Fruit fly (Drosophila melanogaster) whole organism, embryonic: ENCODE results near the gene BckdhA.

Source experiments
- Ada2b ChIP-seq: fragments of 200-800 bp; sonication (Bioruptor generic); IDR thresholded peaks from 2 replicates; pipeline ENCODE4 v1.3.6; 2022; ENCODE audit warnings: missing biosample characterization, missing genetic modification characterization
- Atf3 ChIP-seq: fragments of 200-800 bp; sonication (Bioruptor generic); optimal IDR thresholded peaks from 3 replicates; lab custom pipeline; 2016; ENCODE audit warnings: missing biosample characterization, missing genetic modification characterization
- CG12659 ChIP-seq: fragments of 200-800 bp; sonication (Bioruptor generic); optimal IDR thresholded peaks from 3 replicates; lab custom pipeline; 2017; ENCODE audit warnings: mild to moderate bottlenecking, missing biosample characterization, missing genetic modification reagents, missing genetic modification characterization
- CG14014 ChIP-seq: fragments of 200-800 bp; sonication (Bioruptor generic); IDR thresholded peaks from 2 replicates; pipeline ENCODE4 v1.3.6; 2022; ENCODE audit warnings: missing biosample characterization, missing genetic modification characterization
- CG17385 ChIP-seq: fragments of 200-800 bp; sonication (Bioruptor generic); optimal IDR thresholded peaks from 3 replicates; lab custom pipeline; 2018; ENCODE audit warnings: missing biosample characterization, mild to moderate bottlenecking, missing genetic modification characterization
- CG18619 ChIP-seq: fragments of 200-800 bp; sonication (Bioruptor generic); optimal IDR thresholded peaks from 3 replicates; lab custom pipeline; 2017; ENCODE audit warnings: missing biosample characterization, mild to moderate bottlenecking, missing genetic modification characterization
- CG2712 ChIP-seq: fragments of 200-800 bp; optimal IDR thresholded peaks from 3 replicates; lab custom pipeline; 2019; ENCODE audit warnings: missing biosample characterization, mild to moderate bottlenecking, missing genetic modification characterization, moderate library complexity
- CG2889 ChIP-seq: fragments of 200-800 bp; sonication (Bioruptor generic); IDR thresholded peaks from 3 replicates; pipeline ENCODE4 v1.3.6; 2022; ENCODE audit warnings: missing biosample characterization, missing genetic modification characterization
- CG31365 ChIP-seq: fragments of 200-800 bp; sonication (Bioruptor generic); optimal IDR thresholded peaks from 2 replicates; lab custom pipeline; 2018; ENCODE audit warnings: missing biosample characterization, mild to moderate bottlenecking, missing genetic modification characterization
- CG34224 ChIP-seq: fragments of 200-800 bp; sonication (Bioruptor generic); IDR thresholded peaks from 3 replicates; pipeline ENCODE4 v1.3.6; 2022; ENCODE audit warnings: missing biosample characterization, missing genetic modification characterization; ENCODE audit not compliant: partially characterized antibody
- CG34422 ChIP-seq: fragments of 200-800 bp; sonication (Bioruptor generic); IDR thresholded peaks from 3 replicates; pipeline ENCODE4 v1.3.6; 2022; ENCODE audit warnings: missing biosample characterization, missing genetic modification characterization
- CG4424 ChIP-seq: fragments of 200-800 bp; sonication (Bioruptor generic); optimal IDR thresholded peaks from 3 replicates; lab custom pipeline; 2016; ENCODE audit warnings: missing biosample characterization, missing genetic modification characterization
- CG7786 ChIP-seq: fragments of 200-800 bp; sonication (Bioruptor generic); optimal IDR thresholded peaks from 2 replicates; lab custom pipeline; 2016; ENCODE audit warnings: missing biosample characterization, missing genetic modification characterization
- CG8765 ChIP-seq: fragments of 200-800 bp; sonication (Bioruptor generic); IDR thresholded peaks from 2 replicates; pipeline ENCODE4 v1.3.6; 2022; ENCODE audit warnings: missing biosample characterization, missing genetic modification characterization
- CG9437 ChIP-seq: fragments of 200-800 bp; sonication (Bioruptor generic); optimal IDR thresholded peaks from 2 replicates; lab custom pipeline; 2018; ENCODE audit warnings: missing biosample characterization, mild to moderate bottlenecking, missing genetic modification characterization
- CoRest ChIP-seq: fragments of 200-800 bp; sonication (Bioruptor generic); optimal IDR thresholded peaks from 3 replicates; lab custom pipeline; 2018; ENCODE audit warnings: missing biosample characterization, mild to moderate bottlenecking, missing genetic modification characterization, moderate library complexity
- CrebB ChIP-seq: fragments of 200-800 bp; sonication (Bioruptor generic); optimal IDR thresholded peaks from 3 replicates; lab custom pipeline; 2018; ENCODE audit warnings: missing biosample characterization, mild to moderate bottlenecking, missing genetic modification characterization
- D19A ChIP-seq: fragments of 200-800 bp; optimal IDR thresholded peaks from 3 replicates; lab custom pipeline; 2019; ENCODE audit warnings: missing biosample characterization, mild to moderate bottlenecking, missing genetic modification characterization, moderate library complexity
- Dfd ChIP-seq, 2 experiments: fragments of >200 bp; optimal IDR thresholded peaks; 2 replicates each; lab custom pipeline; 2017; ENCODE audit warnings: missing biosample characterization in 2 of 2, missing genetic modification characterization in 2 of 2
- Dref ChIP-seq: fragments of 200-800 bp; sonication (Bioruptor generic); IDR thresholded peaks from 2 replicates; pipeline ENCODE4 v1.3.6; 2022; ENCODE audit warnings: missing biosample characterization, missing genetic modification characterization
- Fer2 ChIP-seq: fragments of 200-800 bp; sonication (Bioruptor generic); optimal IDR thresholded peaks from 2 replicates; lab custom pipeline; 2018; ENCODE audit warnings: missing biosample characterization, mild to moderate bottlenecking, missing genetic modification characterization, moderate library complexity
- Hsf ChIP-seq: fragments of 200-800 bp; sonication (Bioruptor generic); optimal IDR thresholded peaks from 3 replicates; lab custom pipeline; 2016; ENCODE audit warnings: missing biosample characterization, missing genetic modification characterization
- Lhr ChIP-seq: fragments of 200-800 bp; sonication (Bioruptor generic); optimal IDR thresholded peaks from 3 replicates; lab custom pipeline; 2017; ENCODE audit warnings: mild to moderate bottlenecking, missing biosample characterization, missing genetic modification reagents, missing genetic modification characterization
- Lpt ChIP-seq: fragments of >200 bp; optimal IDR thresholded peaks from 2 replicates; lab custom pipeline; 2018; ENCODE audit warnings: missing biosample characterization, missing genetic modification characterization
- Nf-YC ChIP-seq: fragments of 200-800 bp; optimal IDR thresholded peaks from 3 replicates; lab custom pipeline; 2019; ENCODE audit warnings: missing biosample characterization, mild to moderate bottlenecking, missing genetic modification characterization, moderate library complexity
- Sox102F ChIP-seq: fragments of 200-800 bp; sonication (Bioruptor generic); optimal IDR thresholded peaks from 2 replicates; lab custom pipeline; 2018; ENCODE audit warnings: missing biosample characterization, mild to moderate bottlenecking, missing genetic modification characterization, moderate library complexity
- Spps ChIP-seq: fragments of 200-800 bp; sonication (Bioruptor generic); optimal IDR thresholded peaks from 2 replicates; lab custom pipeline; 2018; ENCODE audit warnings: missing biosample characterization, mild to moderate bottlenecking, missing genetic modification characterization
- Tbp ChIP-seq: fragments of >200 bp; optimal IDR thresholded peaks from 2 replicates; lab custom pipeline; 2018; ENCODE audit warnings: missing biosample characterization, missing genetic modification characterization
- al ChIP-seq: fragments of 200-800 bp; sonication (Bioruptor generic); IDR thresholded peaks from 2 replicates; pipeline ENCODE4 v1.3.6; 2022; ENCODE audit warnings: missing biosample characterization, missing genetic modification characterization
- ap ChIP-seq: fragments of 200-800 bp; sonication (Bioruptor generic); IDR thresholded peaks from 2 replicates; pipeline ENCODE4 v1.3.6; 2022; ENCODE audit warnings: missing biosample characterization, missing genetic modification characterization
- ase ChIP-seq: fragments of 200-800 bp; sonication (Bioruptor generic); IDR thresholded peaks from 3 replicates; pipeline ENCODE4 v1.3.6; 2022; ENCODE audit warnings: missing biosample characterization, missing genetic modification characterization
- az2 ChIP-seq: fragments of 200-800 bp; sonication (Bioruptor generic); optimal IDR thresholded peaks from 3 replicates; lab custom pipeline; 2016; ENCODE audit warnings: missing biosample characterization, missing genetic modification characterization
- chinmo ChIP-seq: fragments of 200-800 bp; sonication (Bioruptor generic); IDR thresholded peaks from 4 replicates; pipeline ENCODE4 v1.3.6; 2022; ENCODE audit warnings: missing biosample characterization, missing genetic modification characterization; ENCODE audit not compliant: partially characterized antibody
- crol ChIP-seq: fragments of 200-800 bp; sonication (Bioruptor generic); IDR thresholded peaks from 2 replicates; pipeline ENCODE4 v1.3.6; 2022; ENCODE audit warnings: missing biosample characterization, missing genetic modification characterization
- emc ChIP-seq: fragments of 200-800 bp; sonication (Bioruptor generic); optimal IDR thresholded peaks from 2 replicates; lab custom pipeline; 2016; ENCODE audit warnings: missing biosample characterization, missing genetic modification characterization
- ems ChIP-seq: fragments of 200-800 bp; sonication (Bioruptor generic); optimal IDR thresholded peaks from 3 replicates; lab custom pipeline; 2016; ENCODE audit warnings: missing biosample characterization, missing genetic modification characterization
- esg ChIP-seq: fragments of 200-800 bp; sonication (Bioruptor generic); conservative IDR thresholded peaks from 2 replicates; pipeline ENCODE4 v1.3.6; 2022; ENCODE audit warnings: missing biosample characterization, missing genetic modification characterization
- eve ChIP-seq, 2 experiments: fragments of >200 bp; optimal IDR thresholded peaks; 2 replicates each; lab custom pipeline; 2017; ENCODE audit warnings: missing biosample characterization in 2 of 2, missing genetic modification characterization in 2 of 2
- eyg ChIP-seq: fragments of 200-800 bp; sonication (Bioruptor generic); optimal IDR thresholded peaks from 3 replicates; lab custom pipeline; 2016; ENCODE audit warnings: missing biosample characterization, missing genetic modification characterization
- grau ChIP-seq: fragments of 200-800 bp; optimal IDR thresholded peaks from 3 replicates; lab custom pipeline; 2019; ENCODE audit warnings: missing biosample characterization, mild to moderate bottlenecking, missing genetic modification characterization, moderate library complexity
- ham ChIP-seq: fragments of 200-800 bp; sonication (Bioruptor generic); IDR thresholded peaks from 2 replicates; pipeline ENCODE4 v1.3.6; 2022; ENCODE audit warnings: missing biosample characterization, missing genetic modification characterization
- hb ChIP-seq: fragments of 200-800 bp; sonication (Bioruptor generic); IDR thresholded peaks from 3 replicates; pipeline ENCODE4 v1.3.6; 2022; ENCODE audit warnings: missing biosample characterization, missing genetic modification characterization; ENCODE audit not compliant: partially characterized antibody
- pan ChIP-seq, 4 experiments: fragments of >200 bp in 3 of 4; fragments of 200-800 bp in 1 of 4; sonication (Bioruptor generic) in 1 of 4; optimal IDR thresholded peaks in 3 of 4; IDR thresholded peaks in 1 of 4; 2 replicates each; pipeline versions ENCODE4 v1.3.6 to Lab custom; 2017 to 2022; ENCODE audit warnings: missing biosample characterization in 2 of 4, missing genetic modification characterization in 2 of 4, mixed read lengths in 1 of 4
- psq ChIP-seq: fragments of 200-800 bp; sonication (Bioruptor generic); optimal IDR thresholded peaks from 2 replicates; lab custom pipeline; 2017; ENCODE audit warnings: missing biosample characterization, missing genetic modification characterization
- rib ChIP-seq: fragments of 200-800 bp; sonication (Bioruptor generic); IDR thresholded peaks from 2 replicates; pipeline ENCODE4 v1.3.6; 2022; ENCODE audit warnings: missing biosample characterization, missing genetic modification characterization
- run ChIP-seq: fragments of 200-800 bp; sonication (Bioruptor generic); optimal IDR thresholded peaks from 3 replicates; lab custom pipeline; 2018; ENCODE audit warnings: missing biosample characterization, mild to moderate bottlenecking, missing genetic modification characterization
- sd ChIP-seq: fragments of 200-800 bp; sonication (Bioruptor generic); optimal IDR thresholded peaks from 3 replicates; lab custom pipeline; 2018; ENCODE audit warnings: missing biosample characterization, mild to moderate bottlenecking, missing genetic modification characterization, moderate library complexity
- sob ChIP-seq: fragments of 200-800 bp; sonication (Bioruptor generic); IDR thresholded peaks from 2 replicates; pipeline ENCODE4 v1.3.6; 2022; ENCODE audit warnings: missing biosample characterization, missing genetic modification characterization
- sr ChIP-seq: fragments of 200-800 bp; sonication (Bioruptor generic); IDR thresholded peaks from 3 replicates; pipeline ENCODE4 v1.3.6; 2022; ENCODE audit warnings: missing biosample characterization, missing genetic modification characterization
- tin ChIP-seq: fragments of 200-800 bp; sonication (Bioruptor generic); optimal IDR thresholded peaks from 3 replicates; lab custom pipeline; 2016; ENCODE audit warnings: missing biosample characterization, missing genetic modification characterization
- tx ChIP-seq: fragments of 200-800 bp; sonication (Bioruptor generic); optimal IDR thresholded peaks from 2 replicates; lab custom pipeline; 2016; ENCODE audit warnings: missing biosample characterization, missing genetic modification characterization
- unpg ChIP-seq: fragments of 200-800 bp; sonication (Bioruptor generic); optimal IDR thresholded peaks from 3 replicates; lab custom pipeline; 2018; ENCODE audit warnings: missing biosample characterization, mild to moderate bottlenecking, missing genetic modification characterization, moderate library complexity

Gene BckdhA

DNA sequence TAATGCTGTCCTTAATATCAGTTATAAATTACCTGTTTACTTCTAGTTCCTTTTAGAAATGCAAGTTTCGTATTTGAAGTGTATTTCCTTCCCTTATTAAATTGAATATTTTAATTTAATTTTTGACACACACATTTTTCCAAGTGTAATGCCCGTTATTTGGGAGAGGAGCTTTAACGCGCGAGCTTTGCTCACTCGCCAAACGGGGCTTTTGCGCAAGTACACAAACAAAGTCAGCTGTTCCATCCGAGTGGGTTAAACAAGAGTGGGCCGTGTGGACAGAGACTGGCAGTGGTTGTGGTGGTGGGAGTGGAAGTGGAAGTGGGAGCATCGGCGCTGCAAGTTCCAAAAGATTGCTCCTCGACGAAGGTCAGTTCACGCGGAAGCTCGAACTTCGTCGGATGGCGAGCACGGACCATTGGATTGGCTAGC is 25.5 kb downstream of the BckdhA start, which contains the start of gene CG8301 (continued):
- no peak for TF ChIP-seq run (tag; lab: Kevin White, UChicago)
- TF ChIP-seq CG17385 (GFP tag; lab: Kevin White, UChicago): peak; percentile 34
- TF ChIP-seq Lhr (GFP tag; lab: Kevin White, UChicago): no peak
- no peak for TF ChIP-seq CG4424 (GFP tag; lab: Kevin White, UChicago)
- no peak for TF ChIP-seq CG18619 (GFP tag; lab: Kevin White, UChicago)
- peak; percentile 38; the same call in 1 of the 2 replicates for TF ChIP-seq CG14014
- TF ChIP-seq sr (GFP tag; lab: Robert Waterston, UW): peak; percentile 86
- TF ChIP-seq Tbp (GFP tag; lab: Kevin White, UChicago): no peak
- no peak for TF ChIP-seq ase (GFP tag; lab: Robert Waterston, UW)
- TF ChIP-seq sob (GFP tag; lab: Robert Waterston, UW): no peak
- TF ChIP-seq eyg (GFP tag; lab: Kevin White, UChicago): no peak
- peak; percentile 22 for TF ChIP-seq D19A (tag; lab: Kevin White, UChicago)
- TF ChIP-seq Sox102F (GFP tag; lab: Kevin White, UChicago): peak; percentile 50
- no peak for TF ChIP-seq sd (tag; lab: Kevin White, UChicago)
- TF ChIP-seq Dfd (GFP tag; optimal IDR thresholded peaks at IDR 0.05; lab: Kevin White, UChicago): no peak
- TF ChIP-seq CG34224: no peak
- no peak for TF ChIP-seq CG34422
- TF ChIP-seq CG2889 (GFP tag; lab: Robert Waterston, UW): no peak
- TF ChIP-seq grau (tag; lab: Kevin White, UChicago): peak; percentile 41
- TF ChIP-seq CG7786: no peak
- no peak for TF ChIP-seq CG12659 (GFP tag; lab: Kevin White, UChicago)
- no peak for TF ChIP-seq ems (GFP tag; lab: Kevin White, UChicago)
- TF ChIP-seq Hsf (GFP tag; lab: Kevin White, UChicago): no peak
- TF ChIP-seq rib: no peak
- TF ChIP-seq crol (GFP tag; lab: Robert Waterston, UW): peak; percentile 13; the same call in 1 of the 2 replicates
- TF ChIP-seq pan (optimal IDR thresholded peaks at IDR 0.05; lab: Kevin White, UChicago): no peak
- peak in 1 of 2 experiments; percentile 40 for TF ChIP-seq pan (GFP tag; optimal IDR thresholded peaks at IDR 0.05 in 1 of 2, IDR thresholded peaks at IDR 0.05 in 1 of 2)
- no peak for TF ChIP-seq tin (GFP tag; lab: Kevin White, UChicago)
- no peak for TF ChIP-seq Lpt (GFP tag; lab: Kevin White, UChicago)
- TF ChIP-seq CoRest (tag; lab: Kevin White, UChicago): peak; percentile 15
- TF ChIP-seq tx: no peak
- TF ChIP-seq Nf-YC: peak; percentile 24
- peak; percentile 43 for TF ChIP-seq CG2712 (tag; lab: Kevin White, UChicago)
- TF ChIP-seq Spps: no peak
- TF ChIP-seq unpg (GFP tag; lab: Kevin White, UChicago): peak; percentile 51
- no peak for TF ChIP-seq CG8765 (GFP tag; lab: Robert Waterston, UW)
- TF ChIP-seq chinmo (GFP tag; lab: Robert Waterston, UW): 0 out of 4 replicates have a peak, but pooled peaks have one; percentile 40
- no peak for TF ChIP-seq hb (GFP tag; lab: Robert Waterston, UW)
- no peak for TF ChIP-seq eve (GFP tag; optimal IDR thresholded peaks at IDR 0.05; lab: Kevin White, UChicago)
- peak; percentile 5 for TF ChIP-seq az2 (GFP tag; lab: Kevin White, UChicago)
- no peak for TF ChIP-seq Atf3 (GFP tag; lab: Kevin White, UChicago)
- TF ChIP-seq emc (GFP tag; lab: Kevin White, UChicago): no peak
- no peak for TF ChIP-seq esg (GFP tag; lab: Robert Waterston, UW)
- no peak for TF ChIP-seq CrebB (tag; lab: Kevin White, UChicago)
- TF ChIP-seq CG31365: no peak
- no peak for TF ChIP-seq ap (GFP tag; lab: Robert Waterston, UW)
- peak; percentile 20 for TF ChIP-seq CG9437 (GFP tag; lab: Kevin White, UChicago)
- no peak for TF ChIP-seq Ada2b
- TF ChIP-seq ham: no peak
- TF ChIP-seq al (GFP tag; lab: Robert Waterston, UW): no peak
- TF ChIP-seq psq: no peak
- no peak for TF ChIP-seq Dref (GFP tag; lab: Robert Waterston, UW)
- no peak for TF ChIP-seq Fer2 (tag; lab: Kevin White, UChicago)
